Worm (Caenorhabditis elegans) whole organism, young adult: ENCODE measurements around the gene C51E3.10.

Experiments
- ama-1 ChIP-seq, 3 experiments: fragments of 150-350 bp in 1 of 3; sonication (generic microtip) in 2 of 3; optimal IDR thresholded peaks; 2 replicates each; lab custom pipeline; 2014 to 2018; ENCODE audit warnings: missing biosample characterization in 2 of 3, missing genetic modification characterization in 2 of 3, missing genetic modification reagents in 2 of 3
- ceh-91 ChIP-seq: fragments of 200-800 bp; sonication (Bioruptor generic); IDR thresholded peaks from 2 replicates; pipeline ENCODE4 v1.3.6; 2022; ENCODE audit warnings: missing genetic modification reagents, missing genetic modification characterization, missing compliant biosample characterization
- dpl-1 ChIP-seq: fragments of 150-350 bp; optimal IDR thresholded peaks from 2 replicates; lab custom pipeline; 2014; ENCODE audit warnings: missing biosample characterization, missing genetic modification reagents, missing genetic modification characterization
- sea-2 ChIP-seq: fragments of 200-800 bp; sonication (Bioruptor generic); IDR thresholded peaks from 2 replicates; pipeline ENCODE4 v1.3.6; 2022; ENCODE audit warnings: missing genetic modification characterization, missing compliant biosample characterization

DNA sequence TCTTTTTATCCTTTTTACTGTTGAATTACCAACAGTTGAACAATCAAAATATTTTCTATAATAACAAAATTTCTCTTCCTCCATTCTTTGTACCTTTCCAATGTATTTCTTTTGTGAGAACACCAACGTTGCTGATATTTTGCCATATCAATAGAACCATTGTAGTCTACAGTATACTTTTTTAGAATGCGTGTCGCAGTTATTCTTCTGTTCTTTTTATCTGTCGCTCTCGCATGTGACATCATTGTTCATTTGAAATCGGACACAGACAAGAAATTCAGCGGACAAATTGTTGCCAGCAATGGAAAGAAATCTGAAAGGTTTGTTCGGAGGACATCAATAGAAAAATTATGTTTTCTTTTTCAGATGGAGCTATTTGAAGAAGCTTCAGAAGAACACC, 41.0 kb upstream of the C51E3.10 start, which contains the start of gene ZK856.7:
- TF ChIP-seq ceh-91 (no peak), sea-2 (GFP tag; lab: Robert Waterston, UW) (no peak), ama-1 (optimal IDR thresholded peaks at IDR 0.05; lab: Kevin White, UChicago) (no peak), ama-1 (GFP tag; optimal IDR thresholded peaks at IDR 0.05; lab: Kevin White, UChicago) (peak in 1 of 2 experiments; percentile 7), dpl-1 (no peak)
